Fruit fly (Drosophila melanogaster): Measurements from ENCODE around the gene Ts.

DNA sequence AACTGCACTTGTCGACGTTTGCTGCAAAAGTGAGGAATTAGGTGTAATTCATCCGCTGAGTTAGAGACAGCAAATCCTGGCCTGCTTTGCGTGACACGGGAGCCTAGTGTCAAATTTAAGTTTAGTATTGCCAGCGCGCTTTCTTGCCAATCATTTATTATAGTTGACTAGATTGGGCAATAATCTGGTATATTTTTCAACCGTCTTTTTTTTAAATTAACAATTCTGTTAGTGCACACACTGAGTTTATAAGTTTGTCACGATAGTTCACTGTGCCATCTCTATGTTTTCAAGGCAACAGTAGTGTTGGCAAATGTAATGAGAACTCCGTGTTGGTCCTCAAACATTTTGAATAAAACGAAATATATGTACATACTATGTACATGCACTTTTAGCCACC lies 7.4 kb upstream of the Ts start, which contains the start of the genes CG9641 and CG3165:
- TF ChIP-seq insv (optimal IDR thresholded peaks at IDR 0.05) (no peak), psq (optimal IDR thresholded peaks at IDR 0.05) (no peak), h (optimal IDR thresholded peaks at IDR 0.05) (no peak), Sin3A (optimal IDR thresholded peaks at IDR 0.05) (no peak), Myc (optimal IDR thresholded peaks at IDR 0.05) (no peak), ttk (optimal IDR thresholded peaks at IDR 0.05) (no peak)

Data from Kc167 (cell line).